Worm (Caenorhabditis elegans) whole organism, L3 larva: ENCODE results near the gene cng-3.

Experiments
- ZK546.5 ChIP-seq: sonication (generic microtip); optimal IDR thresholded peaks from 2 replicates; lab custom pipeline; 2017; ENCODE audit warnings: missing biosample characterization, missing genetic modification characterization
- aly-2 ChIP-seq: fragments of 150-350 bp; optimal IDR thresholded peaks from 2 replicates; lab custom pipeline; 2014; ENCODE audit warnings: missing biosample characterization, missing genetic modification characterization
- ama-1 ChIP-seq: fragments of 150-350 bp; optimal IDR thresholded peaks from 2 replicates; lab custom pipeline; 2018
- ceh-16 ChIP-seq: sonication (generic microtip); optimal IDR thresholded peaks from 2 replicates; lab custom pipeline; 2017; ENCODE audit warnings: missing biosample characterization, missing genetic modification characterization
- ceh-28 ChIP-seq: fragments of 150-350 bp; optimal IDR thresholded peaks from 2 replicates; lab custom pipeline; 2014; ENCODE audit warnings: missing biosample characterization, missing genetic modification reagents, missing genetic modification characterization
- ceh-9 ChIP-seq: sonication (generic microtip); optimal IDR thresholded peaks from 2 replicates; lab custom pipeline; 2018; ENCODE audit warnings: missing biosample characterization, missing genetic modification characterization
- daf-12 ChIP-seq: fragments of 150-350 bp; optimal IDR thresholded peaks from 2 replicates; lab custom pipeline; 2014; ENCODE audit warnings: missing biosample characterization, missing genetic modification reagents, missing genetic modification characterization
- egl-27 ChIP-seq: sonication (generic microtip); optimal IDR thresholded peaks from 4 replicates; lab custom pipeline; 2017; ENCODE audit warnings: missing biosample characterization, missing genetic modification reagents, missing genetic modification characterization
- egl-5 ChIP-seq: fragments of 150-350 bp; optimal IDR thresholded peaks from 2 replicates; lab custom pipeline; 2017; ENCODE audit warnings: missing biosample characterization, missing genetic modification reagents, missing genetic modification characterization, inconsistent platforms
- elt-1 ChIP-seq: fragments of 150-350 bp; optimal IDR thresholded peaks from 2 replicates; lab custom pipeline; 2014; ENCODE audit warnings: missing biosample characterization, missing genetic modification characterization
- elt-2 ChIP-seq: sonication (generic microtip); optimal IDR thresholded peaks from 2 replicates; lab custom pipeline; 2016; ENCODE audit warnings: missing genetic modification reagents, mild to moderate bottlenecking, missing genetic modification characterization, missing compliant biosample characterization
- elt-3 ChIP-seq, 3 experiments: fragments of 150-350 bp in 1 of 3; sonication (generic microtip) in 2 of 3; optimal IDR thresholded peaks; 2 replicates in 2 of 3; 4 replicates in 1 of 3; lab custom pipeline; 2014 to 2017; ENCODE audit warnings: missing biosample characterization in 3 of 3, missing genetic modification characterization in 3 of 3
- eor-1 ChIP-seq, 2 experiments: fragments of 150-350 bp; optimal IDR thresholded peaks; 2 replicates each; lab custom pipeline; 2014 to 2018; ENCODE audit warnings: missing biosample characterization in 2 of 2, missing genetic modification characterization in 2 of 2
- fkh-10 ChIP-seq: sonication (generic microtip); optimal IDR thresholded peaks from 2 replicates; lab custom pipeline; 2017; ENCODE audit warnings: missing biosample characterization, missing genetic modification reagents, missing genetic modification characterization
- fkh-2 ChIP-seq: fragments of 150-350 bp; optimal IDR thresholded peaks from 2 replicates; lab custom pipeline; 2014; ENCODE audit warnings: missing biosample characterization, missing genetic modification reagents, missing genetic modification characterization
- fos-1 ChIP-seq: fragments of 150-350 bp; optimal IDR thresholded peaks from 2 replicates; lab custom pipeline; 2014; ENCODE audit warnings: missing biosample characterization, missing genetic modification characterization
- hmg-11 ChIP-seq: sonication (generic microtip); optimal IDR thresholded peaks from 2 replicates; lab custom pipeline; 2016; ENCODE audit warnings: missing genetic modification characterization, missing compliant biosample characterization
- jun-1 ChIP-seq: fragments of 150-350 bp; optimal IDR thresholded peaks from 2 replicates; lab custom pipeline; 2014; ENCODE audit warnings: missing biosample characterization, missing genetic modification reagents, missing genetic modification characterization
- lin-15B ChIP-seq: fragments of 150-350 bp; optimal IDR thresholded peaks from 2 replicates; lab custom pipeline; 2014; ENCODE audit warnings: missing biosample characterization, missing genetic modification characterization
- lin-39 ChIP-seq: fragments of 150-350 bp; optimal IDR thresholded peaks from 2 replicates; lab custom pipeline; 2018; ENCODE audit warnings: missing biosample characterization, missing genetic modification reagents, missing genetic modification characterization
- lsy-12 ChIP-seq: sonication (generic microtip); optimal IDR thresholded peaks from 2 replicates; lab custom pipeline; 2016; ENCODE audit warnings: mild to moderate bottlenecking, missing genetic modification characterization, missing compliant biosample characterization
- mdl-1 ChIP-seq: fragments of 150-350 bp; optimal IDR thresholded peaks from 2 replicates; lab custom pipeline; 2014; ENCODE audit warnings: missing biosample characterization, missing genetic modification characterization
- mml-1 ChIP-seq: fragments of 150-350 bp; sonication (generic microtip); optimal IDR thresholded peaks from 3 replicates; lab custom pipeline; 2014; ENCODE audit warnings: missing biosample characterization, missing genetic modification characterization
- nfya-1 ChIP-seq: sonication (generic microtip); optimal IDR thresholded peaks from 2 replicates; lab custom pipeline; 2017; ENCODE audit warnings: missing genetic modification characterization, mild to moderate bottlenecking, missing compliant biosample characterization, antibody characterized with exemption, moderate library complexity; ENCODE audit not compliant: insufficient read depth
- nhr-11 ChIP-seq: fragments of 150-350 bp; optimal IDR thresholded peaks from 2 replicates; lab custom pipeline; 2014; ENCODE audit warnings: missing biosample characterization, missing genetic modification characterization
- nhr-12 ChIP-seq: fragments of 150-350 bp; optimal IDR thresholded peaks from 2 replicates; lab custom pipeline; 2014; ENCODE audit warnings: missing biosample characterization, missing genetic modification characterization
- nhr-23 ChIP-seq: fragments of 150-350 bp; optimal IDR thresholded peaks from 2 replicates; lab custom pipeline; 2014; ENCODE audit warnings: missing biosample characterization, missing genetic modification reagents, missing genetic modification characterization
- nhr-237 ChIP-seq: fragments of 150-350 bp; optimal IDR thresholded peaks from 2 replicates; lab custom pipeline; 2014; ENCODE audit warnings: missing biosample characterization, missing genetic modification characterization
- nhr-25 ChIP-seq: sonication (generic microtip); optimal IDR thresholded peaks from 2 replicates; lab custom pipeline; 2017; ENCODE audit warnings: missing biosample characterization, missing genetic modification characterization
- nhr-28 ChIP-seq: fragments of 150-350 bp; optimal IDR thresholded peaks from 2 replicates; lab custom pipeline; 2014; ENCODE audit warnings: missing biosample characterization, missing genetic modification characterization
- nhr-43 ChIP-seq: sonication (generic microtip); optimal IDR thresholded peaks from 2 replicates; lab custom pipeline; 2016; ENCODE audit warnings: mild to moderate bottlenecking, missing genetic modification characterization, missing compliant biosample characterization; ENCODE audit not compliant: poor library complexity, severe bottlenecking
- nhr-67 ChIP-seq: fragments of 150-350 bp; optimal IDR thresholded peaks from 2 replicates; lab custom pipeline; 2014; ENCODE audit warnings: missing biosample characterization, missing genetic modification characterization
- nhr-76 ChIP-seq: fragments of 150-350 bp; sonication (generic microtip); optimal IDR thresholded peaks from 5 replicates; lab custom pipeline; 2014; ENCODE audit warnings: missing biosample characterization, missing genetic modification characterization
- nhr-77 ChIP-seq: fragments of 150-350 bp; optimal IDR thresholded peaks from 2 replicates; lab custom pipeline; 2014; ENCODE audit warnings: missing biosample characterization, missing genetic modification characterization
- pha-4 ChIP-seq: fragments of 150-350 bp; optimal IDR thresholded peaks from 2 replicates; lab custom pipeline; 2014; ENCODE audit warnings: missing biosample characterization, missing genetic modification reagents, missing genetic modification characterization
- sea-2 ChIP-seq: fragments of 150-350 bp; sonication (generic microtip); optimal IDR thresholded peaks from 4 replicates; lab custom pipeline; 2014; ENCODE audit warnings: missing biosample characterization, missing genetic modification reagents, missing genetic modification characterization
- skn-1 ChIP-seq: fragments of 150-350 bp; optimal IDR thresholded peaks from 2 replicates; lab custom pipeline; 2014; ENCODE audit warnings: missing biosample characterization, missing genetic modification characterization
- snpc-4 ChIP-seq: fragments of 150-350 bp; optimal IDR thresholded peaks from 2 replicates; lab custom pipeline; 2014; ENCODE audit warnings: missing biosample characterization, missing genetic modification characterization
- tbx-2 ChIP-seq: sonication (generic microtip); optimal IDR thresholded peaks from 2 replicates; lab custom pipeline; 2016; ENCODE audit warnings: mild to moderate bottlenecking, missing genetic modification characterization, missing compliant biosample characterization
- unc-39 ChIP-seq: sonication (generic microtip); optimal IDR thresholded peaks from 4 replicates; lab custom pipeline; 2017; ENCODE audit warnings: missing biosample characterization, missing genetic modification characterization
- unc-62 ChIP-seq: fragments of 150-350 bp; sonication (generic microtip); optimal IDR thresholded peaks from 4 replicates; lab custom pipeline; 2014; ENCODE audit warnings: missing biosample characterization, missing genetic modification reagents, missing genetic modification characterization
- zag-1 ChIP-seq: fragments of 150-350 bp; optimal IDR thresholded peaks from 2 replicates; lab custom pipeline; 2014; ENCODE audit warnings: missing biosample characterization, missing genetic modification characterization
- ztf-4 ChIP-seq: fragments of 150-350 bp; optimal IDR thresholded peaks from 2 replicates; lab custom pipeline; 2014; ENCODE audit warnings: missing biosample characterization, missing genetic modification characterization

cng-3 gene

DNA sequence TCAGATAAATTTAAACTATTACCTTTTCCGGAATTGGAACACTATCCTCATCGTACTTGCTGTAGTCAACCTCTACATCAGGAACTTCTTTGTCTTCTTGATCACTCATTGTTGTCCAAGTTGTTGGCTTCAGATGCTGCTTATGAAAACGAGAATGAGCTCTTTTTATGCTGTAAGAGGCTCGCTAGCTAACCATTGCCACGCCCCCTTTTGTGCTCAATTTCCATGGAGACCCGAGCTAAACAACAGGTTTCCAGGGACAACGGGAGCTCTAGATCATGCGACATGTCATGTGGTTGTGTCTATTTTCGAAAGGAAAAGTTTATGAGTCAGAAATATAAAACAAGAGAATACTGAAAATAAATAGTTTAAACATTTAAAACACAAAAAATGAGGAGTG lies 29.6 kb upstream of the cng-3 start, which contains the start of gene C33A12.4:
TSS of gene C33A12.4 (minus strand) at position 131 of the 400 bp plus-strand sequence.
- TF ChIP-seq fkh-10 (GFP tag; lab: Kevin White, UChicago) (peak; percentile 17), nfya-1 (tag; lab: Kevin White, UChicago) (peak; percentile 2), ceh-16 (tag; lab: Kevin White, UChicago) (no peak), nhr-12 (tag; lab: Kevin White, UChicago) (no peak), elt-2 (tag; lab: Kevin White, UChicago) (no peak), skn-1 (tag; lab: Kevin White, UChicago) (no peak), ztf-4 (no peak), nhr-11 (no peak), egl-5 (tag; lab: Kevin White, UChicago) (no peak), lin-15B (no peak), lin-39 (tag; lab: Kevin White, UChicago) (no peak), pha-4 (tag; lab: Kevin White, UChicago) (no peak), lsy-12 (no peak), fkh-2 (tag; lab: Kevin White, UChicago) (no peak)

ce11 chrIV:9508612-9509011 lies 27.8 kb upstream of the cng-3 start, which contains the start of gene ethe-1:
Gene ethe-1 (minus strand): TSS chrIV:9508761.
- TF ChIP-seq unc-39 (tag; lab: Kevin White, UChicago) (no peak), nhr-237 (tag; lab: Kevin White, UChicago) (no peak), nhr-12 (tag; lab: Kevin White, UChicago) (no peak), fos-1 (tag; lab: Kevin White, UChicago) (no peak), tbx-2 (tag; lab: Kevin White, UChicago) (no peak), nhr-25 (tag; lab: Kevin White, UChicago) (peak; percentile 19), lin-39 (tag; lab: Kevin White, UChicago) (no peak), pha-4 (tag; lab: Kevin White, UChicago) (peak; percentile 78), fkh-2 (tag; lab: Kevin White, UChicago) (no peak), hmg-11 (no peak), nhr-67 (no peak), ceh-16 (tag; lab: Kevin White, UChicago) (no peak), eor-1 (tag; optimal IDR thresholded peaks at IDR 0.05; lab: Kevin White, UChicago) (no peak), ztf-4 (no peak), elt-3 (tag; optimal IDR thresholded peaks at IDR 0.05; lab: Kevin White, UChicago) (no peak), daf-12 (tag; lab: Kevin White, UChicago) (no peak), nhr-23 (no peak), zag-1 (tag; lab: Kevin White, UChicago) (no peak), ceh-28 (no peak), ZK546.5 (tag; lab: Kevin White, UChicago) (no peak), ceh-9 (tag; lab: Kevin White, UChicago) (no peak), nhr-76 (tag; lab: Kevin White, UChicago) (no peak), jun-1 (tag; lab: Kevin White, UChicago) (no peak), sea-2 (GFP tag; lab: Kevin White, UChicago) (no peak), skn-1 (tag; lab: Kevin White, UChicago) (no peak), mdl-1 (no peak), lin-15B (no peak), egl-5 (tag; lab: Kevin White, UChicago) (no peak), snpc-4 (tag; lab: Kevin White, UChicago) (peak; percentile 44), mml-1 (tag; lab: Kevin White, UChicago) (no peak), elt-2 (tag; lab: Kevin White, UChicago) (peak; percentile 21)

DNA sequence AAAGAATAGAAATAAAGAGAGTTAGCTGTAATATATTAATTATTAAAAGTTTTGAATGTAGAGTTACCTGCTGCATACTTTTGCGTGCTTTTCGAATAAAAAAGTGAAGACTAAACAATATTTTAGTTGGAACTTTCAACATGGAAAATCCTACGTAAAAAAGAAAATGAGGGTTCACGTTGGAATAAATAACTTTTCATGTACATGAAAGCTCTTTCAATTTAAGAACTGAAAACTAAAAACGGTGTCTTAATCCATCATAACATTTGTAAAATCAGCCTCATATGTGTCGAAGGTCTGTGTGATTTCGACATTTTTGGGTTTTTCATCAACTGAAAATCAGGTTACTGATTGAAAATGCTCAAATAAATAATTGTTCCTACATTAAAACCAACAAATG lies 25.4 kb upstream of the cng-3 start, which contains the start of gene ttr-9:
TSS of gene ttr-9 (minus strand) at position 101 of the 400 bp plus-strand sequence.
- TF ChIP-seq ZK546.5 (tag; lab: Kevin White, UChicago) (no peak), zag-1 (tag; lab: Kevin White, UChicago) (no peak), nhr-43 (no peak), elt-2 (tag; lab: Kevin White, UChicago) (no peak), aly-2 (no peak), elt-1 (tag; lab: Kevin White, UChicago) (no peak), pha-4 (tag; lab: Kevin White, UChicago) (no peak), nhr-77 (tag; lab: Kevin White, UChicago) (no peak), skn-1 (tag; lab: Kevin White, UChicago) (no peak), nhr-28 (tag; lab: Kevin White, UChicago) (no peak), nhr-11 (no peak), ama-1 (lab: Kevin White, UChicago) (no peak), mml-1 (tag; lab: Kevin White, UChicago) (no peak), mdl-1 (no peak), egl-27 (tag; lab: Kevin White, UChicago) (no peak), nhr-25 (tag; lab: Kevin White, UChicago) (no peak), nhr-76 (tag; lab: Kevin White, UChicago) (no peak), snpc-4 (tag; lab: Kevin White, UChicago) (no peak), unc-62 (no peak), nfya-1 (tag; lab: Kevin White, UChicago) (no peak)
- TF ChIP-seq, all 47 proteins: peak for 0
